Fruit fly (Drosophila melanogaster) whole organism, embryonic: Measurements from ENCODE around the gene Vti1b.

ENCODE experiments used
- Ada2b ChIP-seq: fragments of 200-800 bp; sonication (Bioruptor generic); IDR thresholded peaks from 2 replicates; pipeline ENCODE4 v1.3.6; 2022; ENCODE audit warnings: missing biosample characterization, missing genetic modification characterization
- Atf3 ChIP-seq: fragments of 200-800 bp; sonication (Bioruptor generic); optimal IDR thresholded peaks from 3 replicates; lab custom pipeline; 2016; ENCODE audit warnings: missing biosample characterization, missing genetic modification characterization
- Awh ChIP-seq: fragments of 200-800 bp; sonication (Bioruptor generic); IDR thresholded peaks from 2 replicates; pipeline ENCODE4, ENCODE4 v1.3.6; 2022; ENCODE audit warnings: missing biosample characterization, missing genetic modification characterization
- B-H1 ChIP-seq: fragments of 200-800 bp; sonication (Bioruptor generic); IDR thresholded peaks from 3 replicates; pipeline ENCODE4 v1.3.6; 2022; ENCODE audit warnings: missing biosample characterization, missing genetic modification characterization
- CG10321 ChIP-seq: fragments of 200-800 bp; sonication (Bioruptor generic); IDR thresholded peaks from 2 replicates; pipeline ENCODE4 v1.3.6; 2022; ENCODE audit warnings: missing biosample characterization, missing genetic modification characterization
- CG13123 ChIP-seq: fragments of 200-800 bp; sonication (Bioruptor generic); optimal IDR thresholded peaks from 2 replicates; lab custom pipeline; 2016; ENCODE audit warnings: missing biosample characterization, missing genetic modification characterization
- CG13296 ChIP-seq: fragments of 200-800 bp; sonication (Bioruptor generic); optimal IDR thresholded peaks from 3 replicates; lab custom pipeline; 2018; ENCODE audit warnings: missing biosample characterization, mild to moderate bottlenecking, missing genetic modification characterization
- CG18619 ChIP-seq: fragments of 200-800 bp; sonication (Bioruptor generic); optimal IDR thresholded peaks from 3 replicates; lab custom pipeline; 2017; ENCODE audit warnings: missing biosample characterization, mild to moderate bottlenecking, missing genetic modification characterization
- CG2199 ChIP-seq: fragments of 200-800 bp; sonication (Bioruptor generic); IDR thresholded peaks from 3 replicates; pipeline ENCODE4 v1.3.6; 2022; ENCODE audit warnings: missing biosample characterization, missing genetic modification characterization
- CG31365 ChIP-seq: fragments of 200-800 bp; sonication (Bioruptor generic); optimal IDR thresholded peaks from 2 replicates; lab custom pipeline; 2018; ENCODE audit warnings: missing biosample characterization, mild to moderate bottlenecking, missing genetic modification characterization
- CG3281 ChIP-seq: fragments of 200-800 bp; sonication (Bioruptor generic); optimal IDR thresholded peaks from 3 replicates; lab custom pipeline; 2017; ENCODE audit warnings: missing biosample characterization, mild to moderate bottlenecking, missing genetic modification characterization
- CG4282 ChIP-seq: fragments of 200-800 bp; sonication (Bioruptor generic); optimal IDR thresholded peaks from 2 replicates; lab custom pipeline; 2016; ENCODE audit warnings: missing biosample characterization, missing genetic modification characterization
- CG4707 ChIP-seq: fragments of 200-800 bp; sonication (Bioruptor generic); optimal IDR thresholded peaks from 2 replicates; lab custom pipeline; 2018; ENCODE audit warnings: missing biosample characterization, mild to moderate bottlenecking, missing genetic modification characterization, moderate library complexity
- CG6254 ChIP-seq: fragments of 200-800 bp; sonication (Bioruptor generic); optimal IDR thresholded peaks from 3 replicates; lab custom pipeline; 2017; ENCODE audit warnings: mild to moderate bottlenecking, missing biosample characterization, missing genetic modification reagents, missing genetic modification characterization
- CG6854 ChIP-seq: fragments of 200-800 bp; sonication (Bioruptor generic); optimal IDR thresholded peaks from 3 replicates; lab custom pipeline; 2017; ENCODE audit warnings: missing biosample characterization, mild to moderate bottlenecking, missing genetic modification characterization
- CG7839 ChIP-seq: fragments of 200-800 bp; sonication (Bioruptor generic); optimal IDR thresholded peaks from 3 replicates; lab custom pipeline; 2018; ENCODE audit warnings: missing biosample characterization, mild to moderate bottlenecking, missing genetic modification characterization, moderate library complexity
- CG9215 ChIP-seq: fragments of 200-800 bp; sonication (Bioruptor generic); IDR thresholded peaks from 2 replicates; pipeline ENCODE4 v1.3.6; 2022; ENCODE audit warnings: missing biosample characterization, missing genetic modification characterization
- CG9609 ChIP-seq: fragments of 200-800 bp; sonication (Bioruptor generic); optimal IDR thresholded peaks from 3 replicates; lab custom pipeline; 2016; ENCODE audit warnings: missing biosample characterization, missing genetic modification characterization
- Drgx ChIP-seq: fragments of 200-800 bp; sonication (Bioruptor generic); IDR thresholded peaks from 2 replicates; pipeline ENCODE4 v1.3.6; 2022; ENCODE audit warnings: missing biosample characterization, missing genetic modification characterization
- Eip74EF ChIP-seq, 2 experiments: fragments of 200-800 bp in 1 of 2; fragments of >200 bp in 1 of 2; sonication (Bioruptor generic) in 1 of 2; optimal IDR thresholded peaks; 2 replicates each; lab custom pipeline; 2017 to 2019; ENCODE audit warnings: missing biosample characterization in 2 of 2, missing genetic modification characterization in 2 of 2, mild to moderate bottlenecking in 1 of 2, moderate library complexity in 1 of 2
- Ets65A ChIP-seq: fragments of 200-800 bp; sonication (Bioruptor generic); peaks from one replicate; lab custom pipeline; 2016; ENCODE audit warnings: missing biosample characterization, missing genetic modification characterization
- Hr3 ChIP-seq: fragments of 200-800 bp; sonication (Bioruptor generic); optimal IDR thresholded peaks from 3 replicates; lab custom pipeline; 2016; ENCODE audit warnings: missing biosample characterization, missing genetic modification characterization
- Mad ChIP-seq: fragments of 200-800 bp; sonication (Bioruptor generic); optimal IDR thresholded peaks from 2 replicates; lab custom pipeline; 2016; ENCODE audit warnings: missing biosample characterization, missing genetic modification characterization
- Myb ChIP-seq: fragments of 200-800 bp; sonication (Bioruptor generic); optimal IDR thresholded peaks from 2 replicates; lab custom pipeline; 2016; ENCODE audit warnings: missing biosample characterization, missing genetic modification characterization
- NK7.1 ChIP-seq: fragments of 200-800 bp; sonication (Bioruptor generic); optimal IDR thresholded peaks from 3 replicates; lab custom pipeline; 2016; ENCODE audit warnings: missing biosample characterization, missing genetic modification characterization
- Poxn ChIP-seq: fragments of 200-800 bp; sonication (Bioruptor generic); IDR thresholded peaks from 2 replicates; pipeline ENCODE4 v1.3.6; 2022; ENCODE audit warnings: missing biosample characterization, missing genetic modification characterization
- Rfx ChIP-seq: fragments of 200-800 bp; sonication (Bioruptor generic); IDR thresholded peaks from 2 replicates; pipeline ENCODE4 v1.3.6; 2022; ENCODE audit warnings: missing biosample characterization, missing genetic modification characterization
- TFAM ChIP-seq: fragments of 200-800 bp; sonication (Bioruptor generic); optimal IDR thresholded peaks from 2 replicates; lab custom pipeline; 2017; ENCODE audit warnings: missing biosample characterization, missing genetic modification characterization, inconsistent platforms
- aop ChIP-seq: fragments of 200-800 bp; sonication (Bioruptor generic); IDR thresholded peaks from 2 replicates; pipeline ENCODE4 v1.3.6; 2022; ENCODE audit warnings: missing biosample characterization, missing genetic modification characterization
- ara ChIP-seq: fragments of 200-800 bp; sonication (Bioruptor generic); IDR thresholded peaks from 2 replicates; pipeline ENCODE4 v1.3.6; 2022; ENCODE audit warnings: missing biosample characterization, missing genetic modification characterization
- ase ChIP-seq: fragments of 200-800 bp; sonication (Bioruptor generic); IDR thresholded peaks from 3 replicates; pipeline ENCODE4 v1.3.6; 2022; ENCODE audit warnings: missing biosample characterization, missing genetic modification characterization
- bbx ChIP-seq: fragments of 200-800 bp; sonication (Bioruptor generic); IDR thresholded peaks from 2 replicates; pipeline ENCODE4 v1.3.6; 2022; ENCODE audit warnings: missing biosample characterization, missing genetic modification characterization; ENCODE audit not compliant: partially characterized antibody
- bcd ChIP-seq: fragments of 200-800 bp; sonication (Bioruptor generic); optimal IDR thresholded peaks from 2 replicates; lab custom pipeline; 2017; ENCODE audit warnings: missing biosample characterization, mild to moderate bottlenecking, missing genetic modification characterization
- bowl ChIP-seq: fragments of 200-800 bp; sonication (Bioruptor generic); IDR thresholded peaks from 2 replicates; pipeline ENCODE4 v1.3.6; 2022; ENCODE audit warnings: missing biosample characterization, missing genetic modification characterization
- chm ChIP-seq: fragments of 200-800 bp; sonication (Bioruptor generic); IDR thresholded peaks from 2 replicates; pipeline ENCODE4 v1.3.6; 2022; ENCODE audit warnings: missing biosample characterization, missing genetic modification characterization
- croc ChIP-seq: fragments of 200-800 bp; sonication (Bioruptor generic); conservative IDR thresholded peaks from 3 replicates; pipeline ENCODE4 v1.3.6; 2022; ENCODE audit warnings: missing biosample characterization, missing genetic modification characterization
- dati ChIP-seq: fragments of 200-800 bp; sonication (Bioruptor generic); IDR thresholded peaks from 2 replicates; pipeline ENCODE4 v1.3.6; 2022; ENCODE audit warnings: missing biosample characterization, missing genetic modification characterization
- dimm ChIP-seq: fragments of 200-800 bp; sonication (Bioruptor generic); IDR thresholded peaks from 2 replicates; pipeline ENCODE4 v1.3.6; 2022; ENCODE audit warnings: missing biosample characterization, missing genetic modification characterization
- dpn ChIP-seq, 2 experiments: fragments of 200-800 bp; sonication (Bioruptor generic); optimal IDR thresholded peaks; 3 replicates each; lab custom pipeline; 2016; ENCODE audit warnings: missing biosample characterization in 2 of 2, missing genetic modification characterization in 2 of 2
- ems ChIP-seq: fragments of 200-800 bp; sonication (Bioruptor generic); optimal IDR thresholded peaks from 3 replicates; lab custom pipeline; 2016; ENCODE audit warnings: missing biosample characterization, missing genetic modification characterization
- fru ChIP-seq: fragments of >200 bp; optimal IDR thresholded peaks from 2 replicates; lab custom pipeline; 2017
- luna ChIP-seq: fragments of 200-800 bp; sonication (Bioruptor generic); optimal IDR thresholded peaks from 2 replicates; lab custom pipeline; 2016; ENCODE audit warnings: missing biosample characterization, missing genetic modification characterization
- maf-S ChIP-seq: fragments of 200-800 bp; sonication (Bioruptor generic); optimal IDR thresholded peaks from 2 replicates; lab custom pipeline; 2016; ENCODE audit warnings: missing biosample characterization, missing genetic modification characterization
- oc ChIP-seq: fragments of 200-800 bp; sonication (Bioruptor generic); optimal IDR thresholded peaks from 2 replicates; lab custom pipeline; 2018; ENCODE audit warnings: missing biosample characterization, mild to moderate bottlenecking, missing genetic modification characterization, moderate library complexity
- rib ChIP-seq: fragments of 200-800 bp; sonication (Bioruptor generic); IDR thresholded peaks from 2 replicates; pipeline ENCODE4 v1.3.6; 2022; ENCODE audit warnings: missing biosample characterization, missing genetic modification characterization
- sd ChIP-seq: fragments of 200-800 bp; sonication (Bioruptor generic); optimal IDR thresholded peaks from 3 replicates; lab custom pipeline; 2018; ENCODE audit warnings: missing biosample characterization, mild to moderate bottlenecking, missing genetic modification characterization, moderate library complexity
- sens ChIP-seq: fragments of 200-800 bp; sonication (Bioruptor generic); peaks from one replicate; lab custom pipeline; 2016; ENCODE audit warnings: missing biosample characterization, missing genetic modification characterization
- sim ChIP-seq: fragments of 200-800 bp; sonication (Bioruptor generic); IDR thresholded peaks from 2 replicates; pipeline ENCODE4 v1.3.6; 2022; ENCODE audit warnings: missing biosample characterization, missing genetic modification characterization
- sisA ChIP-seq: fragments of 200-800 bp; sonication (Bioruptor generic); IDR thresholded peaks from 2 replicates; pipeline ENCODE4 v1.3.6; 2022; ENCODE audit warnings: missing biosample characterization, missing genetic modification characterization
- tll ChIP-seq, 2 experiments: fragments of 200-800 bp in 1 of 2; fragments of >200 bp in 1 of 2; sonication (Bioruptor generic) in 1 of 2; optimal IDR thresholded peaks; 2 replicates each; lab custom pipeline; 2017 to 2019; ENCODE audit warnings: missing biosample characterization in 2 of 2, missing genetic modification characterization in 2 of 2, mild to moderate bottlenecking in 1 of 2, moderate library complexity in 1 of 2
- trh ChIP-seq: fragments of 200-800 bp; sonication (Bioruptor generic); optimal IDR thresholded peaks from 2 replicates; lab custom pipeline; 2016; ENCODE audit warnings: missing biosample characterization, missing genetic modification characterization

Gene Vti1b

DNA sequence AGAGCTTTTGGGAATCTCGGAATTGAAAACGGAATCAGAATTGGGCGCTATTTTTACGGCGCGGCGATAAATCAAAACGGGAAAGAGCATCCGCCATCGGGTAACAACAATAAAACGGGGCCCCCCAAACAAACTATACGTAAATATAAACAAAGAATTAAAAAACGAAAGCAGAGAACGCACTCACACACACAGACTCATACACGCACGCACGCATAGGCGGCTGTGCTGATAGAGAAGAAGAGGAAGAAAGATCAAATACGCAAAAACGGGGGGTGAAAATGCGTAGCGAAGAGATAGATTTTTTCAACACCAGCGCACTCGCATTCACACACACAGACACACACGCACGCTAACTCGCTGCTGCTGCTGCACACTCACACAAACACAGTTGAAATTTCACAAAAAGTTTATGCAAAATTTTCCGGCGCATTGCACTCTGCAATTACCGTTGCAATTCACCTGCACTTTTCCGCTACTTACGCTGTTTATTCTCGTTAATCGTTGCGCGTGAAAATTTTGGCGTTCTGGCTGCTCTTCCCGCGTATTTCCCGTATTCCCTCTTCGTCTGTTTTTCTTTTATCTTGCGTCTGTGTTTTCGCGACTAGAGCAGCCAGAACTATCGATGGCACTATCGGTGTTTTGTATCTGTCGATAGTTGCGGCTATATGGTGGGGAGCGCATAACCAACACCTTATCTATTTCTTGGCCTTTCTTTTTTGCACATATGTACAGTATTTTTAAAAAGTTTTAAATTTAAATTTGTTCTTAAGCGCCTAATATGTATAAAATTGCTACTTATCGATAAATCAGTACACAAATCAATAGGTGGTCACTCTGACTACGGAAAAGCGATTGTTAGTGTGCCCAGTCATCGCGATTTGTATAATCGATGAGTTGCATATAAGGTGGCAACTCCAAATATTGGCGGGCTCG, 15.8 kb downstream of the Vti1b start, which contains the start of gene CG31122 (continued):
- TF ChIP-seq oc (tag; lab: Kevin White, UChicago), result no peak
- 0 out of 2 replicates have a peak, but pooled peaks have one; percentile 25 for TF ChIP-seq Drgx
- peak; percentile 55 for TF ChIP-seq Atf3
- TF ChIP-seq Ada2b (GFP tag; lab: Robert Waterston, UW), result peak; percentile 24; the same call in 1 of the 2 replicates
- no peak for TF ChIP-seq tll (GFP tag; optimal IDR thresholded peaks at IDR 0.05; lab: Kevin White, UChicago)
- TF ChIP-seq CG18619, result no peak
- no peak for TF ChIP-seq fru (lab: Kevin White, UChicago)
- no peak for TF ChIP-seq CG7839 (tag; lab: Kevin White, UChicago)
- no peak for TF ChIP-seq CG2199 (GFP tag; lab: Robert Waterston, UW)
- TF ChIP-seq bbx (GFP tag; lab: Robert Waterston, UW), result peak; percentile 91
- TF ChIP-seq CG13123 (GFP tag; lab: Kevin White, UChicago), result peak; percentile 28
- peak; percentile 49 to 62 for TF ChIP-seq dpn (GFP tag; optimal IDR thresholded peaks at IDR 0.05; lab: Kevin White, UChicago)
- no peak for TF ChIP-seq CG6854 (GFP tag; lab: Kevin White, UChicago)
- TF ChIP-seq Rfx, result peak; percentile 57
- peak; percentile 32 for TF ChIP-seq maf-S (GFP tag; lab: Kevin White, UChicago)
- TF ChIP-seq CG9215 (GFP tag; lab: Robert Waterston, UW), result no peak
- no peak for TF ChIP-seq Poxn (GFP tag; lab: Robert Waterston, UW)
- no peak for TF ChIP-seq dimm (GFP tag; lab: Robert Waterston, UW)
- TF ChIP-seq rib (GFP tag; lab: Robert Waterston, UW), result peak; percentile 94
- TF ChIP-seq ems (GFP tag; lab: Kevin White, UChicago), result peak; percentile 66
- TF ChIP-seq sens (GFP tag; lab: Kevin White, UChicago), result peak; percentile 95
- no peak for TF ChIP-seq CG31365 (tag; lab: Kevin White, UChicago)
- TF ChIP-seq sisA (GFP tag; lab: Robert Waterston, UW), result peak; percentile 47; the same call in 1 of the 2 replicates
- TF ChIP-seq trh, result no peak
- TF ChIP-seq TFAM (GFP tag; lab: Kevin White, UChicago), result no peak
- TF ChIP-seq CG6254, result no peak
- TF ChIP-seq Mad (GFP tag; lab: Kevin White, UChicago), result peak; percentile 46
- TF ChIP-seq Awh (GFP tag; lab: Robert Waterston, UW), result no peak
- no peak for TF ChIP-seq luna (GFP tag; lab: Kevin White, UChicago)
- no peak for TF ChIP-seq sim (GFP tag; lab: Robert Waterston, UW)
- TF ChIP-seq CG10321, result no peak
- no peak for TF ChIP-seq Eip74EF (GFP tag; optimal IDR thresholded peaks at IDR 0.05; lab: Kevin White, UChicago)
- TF ChIP-seq sd (tag; lab: Kevin White, UChicago), result peak; percentile 71
- TF ChIP-seq bcd (GFP tag; lab: Kevin White, UChicago), result peak; percentile 36
- TF ChIP-seq B-H1 (GFP tag; lab: Robert Waterston, UW), result no peak
- no peak for TF ChIP-seq ase (GFP tag; lab: Robert Waterston, UW)
- no peak for TF ChIP-seq ara (GFP tag; lab: Robert Waterston, UW)
- no peak for TF ChIP-seq CG4282
- no peak for TF ChIP-seq chm (GFP tag; lab: Robert Waterston, UW)
- TF ChIP-seq croc (GFP tag; lab: Robert Waterston, UW), result no peak
- peak; percentile 45 for TF ChIP-seq CG9609
- TF ChIP-seq aop (GFP tag; lab: Robert Waterston, UW), result no peak
- TF ChIP-seq CG13296 (GFP tag; lab: Kevin White, UChicago), result no peak
- TF ChIP-seq Myb (GFP tag; lab: Kevin White, UChicago), result peak; percentile 46
- TF ChIP-seq Ets65A, result peak; percentile 86
- TF ChIP-seq dati (GFP tag; lab: Robert Waterston, UW), result no peak
- no peak for TF ChIP-seq CG4707
- no peak for TF ChIP-seq bowl (GFP tag; lab: Robert Waterston, UW)
- peak; percentile 43 for TF ChIP-seq Hr3 (GFP tag; lab: Kevin White, UChicago)
- TF ChIP-seq NK7.1 (GFP tag; lab: Kevin White, UChicago), result no peak
- TF ChIP-seq CG3281 (GFP tag; lab: Kevin White, UChicago), result no peak
